Worm (Caenorhabditis elegans) whole organism, young adult: Measurements from ENCODE around the gene C17B7.9.
A peak's percentile ranks its signal among the peaks of the same experiment; 100 is the strongest.

Experiments used
- B0019.2 ChIP-seq: fragments of 200-800 bp; sonication (Bioruptor generic); conservative IDR thresholded peaks from 2 replicates; pipeline ENCODE4 v1.3.6; 2022; ENCODE audit warnings: missing genetic modification reagents, missing genetic modification characterization, missing compliant biosample characterization
- C06A6.2 ChIP-seq: fragments of 200-800 bp; sonication (Bioruptor generic); conservative IDR thresholded peaks from 2 replicates; pipeline ENCODE4 v1.3.6; 2022; ENCODE audit warnings: missing genetic modification characterization, missing compliant biosample characterization
- F33H1.4 ChIP-seq: fragments of 200-800 bp; sonication (Bioruptor generic); IDR thresholded peaks from 2 replicates; pipeline ENCODE4 v1.3.6; 2022; ENCODE audit warnings: missing genetic modification reagents, missing genetic modification characterization, missing compliant biosample characterization
- F49E8.2 ChIP-seq: sonication (generic microtip); optimal IDR thresholded peaks from 3 replicates; lab custom pipeline; 2017; ENCODE audit warnings: missing genetic modification characterization, mild to moderate bottlenecking, missing compliant biosample characterization, antibody characterized with exemption, moderate library complexity; ENCODE audit not compliant: insufficient read depth
- F52B5.7 ChIP-seq: sonication (generic microtip); optimal IDR thresholded peaks from 2 replicates; lab custom pipeline; 2016; ENCODE audit warnings: mild to moderate bottlenecking, missing genetic modification characterization, missing compliant biosample characterization
- F55B11.4 ChIP-seq: sonication (generic microtip); optimal IDR thresholded peaks from 2 replicates; lab custom pipeline; 2016; ENCODE audit warnings: missing compliant biosample characterization, missing genetic modification characterization, borderline replicate concordance; ENCODE audit not compliant: insufficient read depth
- F57C9.4 ChIP-seq: sonication (generic microtip); optimal IDR thresholded peaks from 2 replicates; lab custom pipeline; 2017; ENCODE audit warnings: mild to moderate bottlenecking, missing genetic modification characterization, missing compliant biosample characterization
- T07F8.4 ChIP-seq: sonication (generic microtip); optimal IDR thresholded peaks from 2 replicates; lab custom pipeline; 2016; ENCODE audit warnings: mild to moderate bottlenecking, missing genetic modification characterization, moderate library complexity, missing compliant biosample characterization
- T26A5.8 ChIP-seq: sonication (generic microtip); optimal IDR thresholded peaks from 2 replicates; lab custom pipeline; 2016; ENCODE audit warnings: missing genetic modification characterization, missing compliant biosample characterization
- Y53G8AR.9 ChIP-seq: fragments of 200-800 bp; sonication (Bioruptor generic); conservative IDR thresholded peaks from 2 replicates; pipeline ENCODE4 v1.3.6; 2022; ENCODE audit warnings: missing genetic modification reagents, missing genetic modification characterization, missing compliant biosample characterization
- Y56A3A.18 ChIP-seq: fragments of 200-800 bp; sonication (Bioruptor generic); IDR thresholded peaks from 2 replicates; pipeline ENCODE4 v1.3.6; 2022; ENCODE audit warnings: missing genetic modification reagents, missing genetic modification characterization, missing compliant biosample characterization
- Y79H2A.3 ChIP-seq: fragments of 200-800 bp; sonication (Bioruptor generic); conservative IDR thresholded peaks from 2 replicates; pipeline ENCODE4 v1.3.6; 2022; ENCODE audit warnings: missing genetic modification reagents, missing genetic modification characterization, missing compliant biosample characterization
- ZK185.1 ChIP-seq: sonication (generic microtip); optimal IDR thresholded peaks from 2 replicates; lab custom pipeline; 2016; ENCODE audit warnings: mild to moderate bottlenecking, missing genetic modification characterization, missing compliant biosample characterization; ENCODE audit not compliant: poor library complexity, severe bottlenecking
- ama-1 ChIP-seq, 3 experiments: fragments of 150-350 bp in 1 of 3; sonication (generic microtip) in 2 of 3; optimal IDR thresholded peaks; 2 replicates each; lab custom pipeline; 2014 to 2018; ENCODE audit warnings: missing biosample characterization in 2 of 3, missing genetic modification characterization in 2 of 3, missing genetic modification reagents in 2 of 3
- atf-7 ChIP-seq: sonication (generic microtip); optimal IDR thresholded peaks from 2 replicates; lab custom pipeline; 2017; ENCODE audit warnings: mild to moderate bottlenecking, missing genetic modification characterization, missing compliant biosample characterization
- athp-1 ChIP-seq: sonication (generic microtip); optimal IDR thresholded peaks from 2 replicates; lab custom pipeline; 2017; ENCODE audit warnings: mild to moderate bottlenecking, missing genetic modification characterization, missing compliant biosample characterization
- attf-6 ChIP-seq: fragments of 200-800 bp; sonication (Bioruptor generic); IDR thresholded peaks from 2 replicates; pipeline ENCODE4 v1.3.6; 2022; ENCODE audit warnings: missing genetic modification reagents, missing genetic modification characterization, missing compliant biosample characterization
- cebp-1 ChIP-seq, 2 experiments: fragments of 200-800 bp in 1 of 2; sonication (Bioruptor generic) in 1 of 2; sonication (generic microtip) in 1 of 2; IDR thresholded peaks in 1 of 2; optimal IDR thresholded peaks in 1 of 2; 2 replicates each; pipeline versions ENCODE4 v1.3.6 to Lab custom; 2017 to 2022; ENCODE audit warnings: missing compliant biosample characterization in 2 of 2, missing genetic modification characterization in 2 of 2, mild to moderate bottlenecking in 1 of 2, missing genetic modification reagents in 1 of 2, moderate library complexity in 1 of 2
- ceh-58 ChIP-seq: fragments of 200-800 bp; sonication (Bioruptor generic); IDR thresholded peaks from 2 replicates; pipeline ENCODE4 v1.3.6; 2022; ENCODE audit warnings: missing genetic modification characterization, missing compliant biosample characterization
- ceh-91 ChIP-seq: fragments of 200-800 bp; sonication (Bioruptor generic); IDR thresholded peaks from 2 replicates; pipeline ENCODE4 v1.3.6; 2022; ENCODE audit warnings: missing genetic modification reagents, missing genetic modification characterization, missing compliant biosample characterization
- egl-44 ChIP-seq: fragments of 200-800 bp; sonication (Bioruptor generic); IDR thresholded peaks from 2 replicates; pipeline ENCODE4 v1.3.6; 2022; ENCODE audit warnings: missing genetic modification reagents, missing genetic modification characterization, missing compliant biosample characterization
- ekl-4 ChIP-seq: fragments of 200-800 bp; sonication (Bioruptor generic); IDR thresholded peaks from 2 replicates; pipeline ENCODE4 v1.3.6; 2022; ENCODE audit warnings: missing genetic modification reagents, missing genetic modification characterization, missing compliant biosample characterization
- hlh-12 ChIP-seq: sonication (generic microtip); optimal IDR thresholded peaks from 2 replicates; lab custom pipeline; 2016; ENCODE audit warnings: missing genetic modification characterization, missing compliant biosample characterization
- hsf-1 ChIP-seq: fragments of 200-800 bp; sonication (Bioruptor generic); IDR thresholded peaks from 2 replicates; pipeline ENCODE4 v1.3.6; 2022; ENCODE audit warnings: missing genetic modification reagents, missing genetic modification characterization, missing compliant biosample characterization
- lin-54 ChIP-seq: fragments of 200-800 bp; sonication (Bioruptor generic); optimal IDR thresholded peaks from 2 replicates; lab custom pipeline; 2018; ENCODE audit warnings: mild to moderate bottlenecking, missing genetic modification characterization, missing compliant biosample characterization
- mcd-1 ChIP-seq: fragments of 200-800 bp; sonication (Bioruptor generic); IDR thresholded peaks from 2 replicates; pipeline ENCODE4 v1.3.6; 2022; ENCODE audit warnings: missing genetic modification reagents, missing genetic modification characterization, missing compliant biosample characterization
- mel-28 ChIP-seq: sonication (generic microtip); optimal IDR thresholded peaks from 2 replicates; lab custom pipeline; 2016; ENCODE audit warnings: borderline replicate concordance, mild to moderate bottlenecking, missing genetic modification characterization, missing compliant biosample characterization
- mxl-1 ChIP-seq: sonication (generic microtip); optimal IDR thresholded peaks from 2 replicates; lab custom pipeline; 2016; ENCODE audit warnings: missing genetic modification characterization, missing compliant biosample characterization
- nfyb-1 ChIP-seq: fragments of 200-800 bp; sonication (Bioruptor generic); IDR thresholded peaks from 2 replicates; pipeline ENCODE4 v1.3.6; 2022; ENCODE audit warnings: missing genetic modification reagents, missing genetic modification characterization, missing compliant biosample characterization
- nhr-120 ChIP-seq: fragments of 200-800 bp; sonication (Bioruptor generic); IDR thresholded peaks from 2 replicates; pipeline ENCODE4 v1.3.6; 2022; ENCODE audit warnings: missing genetic modification characterization, missing compliant biosample characterization
- pbrm-1 ChIP-seq: fragments of 200-800 bp; sonication (Bioruptor generic); IDR thresholded peaks from 2 replicates; pipeline ENCODE4 v1.3.6; 2022; ENCODE audit warnings: missing genetic modification reagents, missing genetic modification characterization, missing compliant biosample characterization
- pha-4 ChIP-seq: fragments of 150-350 bp; sonication (generic microtip); optimal IDR thresholded peaks from 2 replicates; lab custom pipeline; 2014; ENCODE audit warnings: missing biosample characterization, missing genetic modification reagents, missing genetic modification characterization
- rcor-1 ChIP-seq: fragments of 200-800 bp; sonication (Bioruptor generic); IDR thresholded peaks from 2 replicates; pipeline ENCODE4 v1.3.6; 2022; ENCODE audit warnings: missing genetic modification reagents, missing genetic modification characterization, missing compliant biosample characterization
- rec-8 ChIP-seq, 2 experiments: sonication (generic microtip); optimal IDR thresholded peaks; 2 replicates each; lab custom pipeline; 2016; ENCODE audit warnings: mild to moderate bottlenecking in 2 of 2, missing genetic modification characterization in 2 of 2, missing genetic modification reagents in 2 of 2, missing genotype in 2 of 2, missing biosample characterization in 1 of 2, missing compliant biosample characterization in 1 of 2, moderate library complexity in 1 of 2
- sdz-38 ChIP-seq: sonication (generic microtip); optimal IDR thresholded peaks from 2 replicates; lab custom pipeline; 2016; ENCODE audit warnings: missing genotype, missing genetic modification characterization, missing compliant biosample characterization
- somi-1 ChIP-seq: fragments of 200-800 bp; sonication (Bioruptor generic); optimal IDR thresholded peaks from 2 replicates; lab custom pipeline; 2018; ENCODE audit warnings: mild to moderate bottlenecking, missing genetic modification characterization, missing compliant biosample characterization
- sptf-2 ChIP-seq: fragments of 200-800 bp; sonication (Bioruptor generic); optimal IDR thresholded peaks from 2 replicates; lab custom pipeline; 2018; ENCODE audit warnings: mild to moderate bottlenecking, missing genetic modification characterization, missing compliant biosample characterization
- tbp1 ChIP-seq: fragments of 200-800 bp; sonication (Bioruptor generic); optimal IDR thresholded peaks from 2 replicates; lab custom pipeline; 2018; ENCODE audit warnings: mild to moderate bottlenecking, missing genetic modification characterization, missing compliant biosample characterization
- unc-130 ChIP-seq: sonication (generic microtip); optimal IDR thresholded peaks from 2 replicates; lab custom pipeline; 2016; ENCODE audit warnings: missing genetic modification reagents, missing genetic modification characterization, missing compliant biosample characterization
- unc-62 ChIP-seq: fragments of 150-350 bp; optimal IDR thresholded peaks from 2 replicates; lab custom pipeline; 2014; ENCODE audit warnings: missing biosample characterization, missing genetic modification reagents, missing genetic modification characterization
- ztf-22 ChIP-seq: fragments of 200-800 bp; sonication (Bioruptor generic); optimal IDR thresholded peaks from 2 replicates; lab custom pipeline; 2018; ENCODE audit warnings: mild to moderate bottlenecking, missing genetic modification characterization, moderate library complexity, missing compliant biosample characterization
- ztf-3 ChIP-seq: fragments of 200-800 bp; sonication (Bioruptor generic); optimal IDR thresholded peaks from 2 replicates; lab custom pipeline; 2018; ENCODE audit warnings: mild to moderate bottlenecking, missing genetic modification characterization, missing compliant biosample characterization

C17B7.9 gene

DNA sequence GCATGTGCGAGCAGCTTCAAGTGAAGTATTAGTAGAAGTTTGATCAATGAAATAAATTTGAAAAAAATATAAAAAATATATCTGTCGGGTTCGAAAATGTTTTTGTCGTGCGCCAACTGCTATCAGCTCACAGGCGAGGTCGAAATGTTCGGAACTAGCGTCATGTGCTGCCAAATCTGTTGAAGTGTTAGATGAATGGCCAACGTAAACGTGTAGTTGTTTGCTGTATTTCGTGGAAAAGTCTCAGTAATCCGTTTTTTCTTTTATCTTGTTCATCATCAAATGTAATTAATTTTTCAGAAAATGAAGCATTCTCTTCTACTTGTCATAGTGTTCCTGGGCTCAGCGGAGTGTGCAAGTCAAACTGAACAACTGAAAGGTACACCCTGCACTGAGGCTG lies 18.0 kb upstream of the C17B7.9 start, which contains the start of gene C17B7.15:
Gene C17B7.15, plus strand, starts transcription at position 301 of the 400 bp plus-strand sequence.
- TF ChIP-seq ztf-22 (GFP tag; lab: Kevin White, UChicago) (no peak), Y53G8AR.9 (GFP tag; lab: Robert Waterston, UW) (no peak), ZK185.1 (tag; lab: Kevin White, UChicago) (no peak), nhr-120 (GFP tag; lab: Robert Waterston, UW) (no peak), pbrm-1 (GFP tag; lab: Robert Waterston, UW) (no peak), Y56A3A.18 (no peak), attf-6 (GFP tag; lab: Robert Waterston, UW) (no peak), F55B11.4 (no peak), mcd-1 (GFP tag; lab: Robert Waterston, UW) (no peak), ceh-91 (GFP tag; lab: Robert Waterston, UW) (no peak), egl-44 (no peak), pha-4 (tag; lab: Kevin White, UChicago) (no peak), sptf-2 (GFP tag; lab: Kevin White, UChicago) (no peak), atf-7 (tag; lab: Kevin White, UChicago) (no peak), Y79H2A.3 (GFP tag; lab: Robert Waterston, UW) (no peak), T07F8.4 (tag; lab: Kevin White, UChicago) (no peak), lin-54 (GFP tag; lab: Kevin White, UChicago) (no peak), athp-1 (tag; lab: Kevin White, UChicago) (no peak)

DNA sequence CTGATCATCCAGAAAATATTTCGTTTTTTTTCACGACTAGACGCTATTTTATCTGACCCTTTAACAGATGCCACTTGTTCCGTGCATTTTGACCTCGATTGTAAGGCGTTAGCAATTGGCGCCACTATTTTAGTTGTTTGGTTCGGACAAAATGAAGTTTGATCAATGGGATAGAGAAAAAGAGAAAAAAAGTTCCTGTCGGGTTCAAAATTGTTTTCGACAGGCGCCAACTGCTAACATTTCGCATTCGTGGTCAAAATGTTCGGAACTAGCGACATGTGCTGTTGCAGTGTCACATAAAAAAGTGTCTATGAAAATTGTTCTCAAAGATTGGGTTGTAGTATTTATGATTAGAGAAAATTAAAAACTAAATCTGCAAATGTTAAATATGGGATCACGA lies 15.6 kb upstream of the C17B7.9 start:
- TF ChIP-seq sptf-2 (GFP tag; lab: Kevin White, UChicago) (no peak), ceh-58 (GFP tag; lab: Robert Waterston, UW) (no peak), tbp1 (GFP tag; lab: Kevin White, UChicago) (no peak), rcor-1 (GFP tag; lab: Robert Waterston, UW) (no peak), F57C9.4 (no peak), unc-130 (GFP tag; lab: Kevin White, UChicago) (no peak), cebp-1 (GFP tag; IDR thresholded peaks at IDR 0.05; lab: Robert Waterston, UW) (no peak), cebp-1 (tag; optimal IDR thresholded peaks at IDR 0.05; lab: Kevin White, UChicago) (no peak), ztf-22 (GFP tag; lab: Kevin White, UChicago) (no peak), mcd-1 (GFP tag; lab: Robert Waterston, UW) (no peak), F33H1.4 (no peak), B0019.2 (GFP tag; lab: Robert Waterston, UW) (no peak), hlh-12 (tag; lab: Kevin White, UChicago) (no peak)
- TF ChIP-seq, all 124 proteins: peak for 0

DNA sequence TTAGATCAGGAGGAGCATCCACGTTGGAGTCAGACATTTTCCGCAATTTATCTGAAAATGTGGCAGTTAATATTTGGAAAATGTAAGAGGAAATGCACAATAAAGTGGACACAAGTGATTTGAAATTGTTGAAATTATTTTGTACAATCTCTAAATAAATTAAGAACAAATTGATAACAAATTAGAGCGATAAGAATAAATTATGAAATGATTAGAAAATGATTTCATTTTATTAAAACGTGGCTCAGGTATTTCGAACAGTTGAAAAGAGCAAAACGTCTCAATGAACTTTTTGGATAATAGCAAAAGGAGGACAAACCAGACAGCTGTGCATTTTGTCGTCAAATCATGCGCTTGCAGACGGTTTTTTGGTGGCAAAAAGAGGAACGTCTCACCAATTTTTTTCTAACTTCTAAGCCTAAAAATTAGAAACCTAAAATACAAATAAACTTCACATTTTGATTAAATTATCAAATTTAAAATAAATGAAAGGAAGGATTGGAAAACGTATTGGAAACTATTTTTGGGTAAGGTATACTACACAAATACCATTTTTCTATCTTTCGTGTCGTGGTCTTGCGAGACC lies 14.6 kb upstream of the C17B7.9 start, which contains the start of gene fbxa-65:
Gene fbxa-65, minus strand, starts transcription at position 51 of the 586 bp plus-strand sequence.
- TF ChIP-seq ztf-22 (GFP tag; lab: Kevin White, UChicago) (no peak), nfyb-1 (0 out of 2 replicates have a peak, but pooled peaks have one; percentile 45)

DNA sequence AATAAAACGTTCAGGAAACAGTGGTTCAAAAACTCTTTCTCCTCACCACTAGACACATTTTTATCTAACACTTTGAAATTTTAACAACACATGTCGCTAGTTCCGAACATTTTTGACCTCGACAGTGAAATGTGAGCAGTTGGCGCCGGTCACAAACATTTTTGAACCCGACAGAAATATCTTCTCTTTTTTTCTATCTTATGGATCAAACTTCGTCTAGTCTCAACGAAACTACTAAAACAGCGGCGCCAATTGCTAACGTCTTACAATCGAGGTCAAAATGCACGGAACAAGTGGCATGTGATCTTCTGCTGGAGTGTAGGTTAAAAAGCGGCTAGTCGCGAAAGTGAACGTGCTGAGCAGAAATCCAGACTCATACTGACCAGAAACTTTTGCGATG lies 12.1 kb upstream of the C17B7.9 start:
- TF ChIP-seq ama-1 (optimal IDR thresholded peaks at IDR 0.05; lab: Kevin White, UChicago), result no peak
- TF ChIP-seq ama-1 (GFP tag; optimal IDR thresholded peaks at IDR 0.05; lab: Kevin White, UChicago), result no peak
- TF ChIP-seq rec-8 (tag; optimal IDR thresholded peaks at IDR 0.05; lab: Kevin White, UChicago), result no peak
- no peak for TF ChIP-seq F52B5.7 (tag; lab: Kevin White, UChicago)
- TF ChIP-seq ekl-4 (GFP tag; lab: Robert Waterston, UW), result no peak
- TF ChIP-seq unc-62 (GFP tag; lab: Kevin White, UChicago), result no peak
- TF ChIP-seq cebp-1 (GFP tag; IDR thresholded peaks at IDR 0.05; lab: Robert Waterston, UW), result no peak
- no peak for TF ChIP-seq cebp-1 (tag; optimal IDR thresholded peaks at IDR 0.05; lab: Kevin White, UChicago)
- no peak for TF ChIP-seq mxl-1 (tag; lab: Kevin White, UChicago)
- TF ChIP-seq C06A6.2 (GFP tag; lab: Robert Waterston, UW), result no peak
- TF ChIP-seq somi-1 (GFP tag; lab: Kevin White, UChicago), result no peak
- no peak for TF ChIP-seq hsf-1
- no peak for TF ChIP-seq Y56A3A.18
- TF ChIP-seq F49E8.2 (tag; lab: Kevin White, UChicago), result no peak
- TF ChIP-seq mel-28 (tag; lab: Kevin White, UChicago), result no peak
- no peak for TF ChIP-seq T26A5.8
- TF ChIP-seq sdz-38 (tag; lab: Kevin White, UChicago), result no peak
- no peak for TF ChIP-seq ztf-3 (GFP tag; lab: Kevin White, UChicago)
